Fruit fly (Drosophila melanogaster) whole organism, embryonic: ENCODE data around the gene MtnD.

Source experiments
- Atf-2 ChIP-seq: fragments of 200-800 bp; sonication (Bioruptor generic); optimal IDR thresholded peaks from 2 replicates; lab custom pipeline; 2016; ENCODE audit warnings: missing biosample characterization, missing genetic modification characterization
- Atf3 ChIP-seq: fragments of 200-800 bp; sonication (Bioruptor generic); optimal IDR thresholded peaks from 3 replicates; lab custom pipeline; 2016; ENCODE audit warnings: missing biosample characterization, missing genetic modification characterization
- Atf6 ChIP-seq: fragments of 200-800 bp; sonication (Bioruptor generic); IDR thresholded peaks from 2 replicates; pipeline ENCODE4 v1.3.6; 2022; ENCODE audit warnings: missing biosample characterization, missing genetic modification characterization
- Awh ChIP-seq: fragments of 200-800 bp; sonication (Bioruptor generic); IDR thresholded peaks from 2 replicates; pipeline ENCODE4, ENCODE4 v1.3.6; 2022; ENCODE audit warnings: missing biosample characterization, missing genetic modification characterization
- Bteb2 ChIP-seq: fragments of 200-800 bp; sonication (Bioruptor generic); optimal IDR thresholded peaks from 2 replicates; lab custom pipeline; 2016; ENCODE audit warnings: missing biosample characterization, missing genetic modification characterization
- CG12391 ChIP-seq: fragments of 200-800 bp; sonication (Bioruptor generic); optimal IDR thresholded peaks from 3 replicates; lab custom pipeline; 2018; ENCODE audit warnings: missing biosample characterization, mild to moderate bottlenecking, missing genetic modification characterization, moderate library complexity
- CG14014 ChIP-seq: fragments of 200-800 bp; sonication (Bioruptor generic); IDR thresholded peaks from 2 replicates; pipeline ENCODE4 v1.3.6; 2022; ENCODE audit warnings: missing biosample characterization, missing genetic modification characterization
- CG14860 ChIP-seq: fragments of 200-800 bp; sonication (Bioruptor generic); IDR thresholded peaks from 3 replicates; pipeline ENCODE4 v1.3.6; 2022; ENCODE audit warnings: missing biosample characterization, missing genetic modification characterization; ENCODE audit not compliant: partially characterized antibody
- CG1603 ChIP-seq: fragments of 200-800 bp; sonication (Bioruptor generic); optimal IDR thresholded peaks from 2 replicates; lab custom pipeline; 2019; ENCODE audit warnings: missing biosample characterization, mild to moderate bottlenecking, missing genetic modification characterization, moderate library complexity
- CG1647 ChIP-seq: fragments of 200-800 bp; sonication (Bioruptor generic); optimal IDR thresholded peaks from 3 replicates; lab custom pipeline; 2016; ENCODE audit warnings: missing biosample characterization, missing genetic modification characterization
- CG16779 ChIP-seq: fragments of 200-800 bp; sonication (Bioruptor generic); IDR thresholded peaks from 2 replicates; pipeline ENCODE4 v1.3.6; 2022; ENCODE audit warnings: missing biosample characterization, missing genetic modification characterization
- CG17186 ChIP-seq: fragments of 200-800 bp; sonication (Bioruptor generic); optimal IDR thresholded peaks from 3 replicates; lab custom pipeline; 2017; ENCODE audit warnings: missing biosample characterization, missing genetic modification reagents, missing genetic modification characterization
- CG18619 ChIP-seq: fragments of 200-800 bp; sonication (Bioruptor generic); optimal IDR thresholded peaks from 3 replicates; lab custom pipeline; 2017; ENCODE audit warnings: missing biosample characterization, mild to moderate bottlenecking, missing genetic modification characterization
- CG2712 ChIP-seq: fragments of 200-800 bp; optimal IDR thresholded peaks from 3 replicates; lab custom pipeline; 2019; ENCODE audit warnings: missing biosample characterization, mild to moderate bottlenecking, missing genetic modification characterization, moderate library complexity
- CG30020 ChIP-seq: fragments of 200-800 bp; optimal IDR thresholded peaks from 2 replicates; lab custom pipeline; 2019; ENCODE audit warnings: missing biosample characterization, mild to moderate bottlenecking, missing genetic modification characterization, moderate library complexity
- CG33557 ChIP-seq: fragments of 200-800 bp; sonication (Bioruptor generic); optimal IDR thresholded peaks from 2 replicates; lab custom pipeline; 2019; ENCODE audit warnings: missing biosample characterization, mild to moderate bottlenecking, missing genetic modification characterization, moderate library complexity
- CG3407 ChIP-seq: fragments of 200-800 bp; sonication (Bioruptor generic); optimal IDR thresholded peaks from 2 replicates; lab custom pipeline; 2018; ENCODE audit warnings: missing biosample characterization, mild to moderate bottlenecking, missing genetic modification characterization
- CG34422 ChIP-seq: fragments of 200-800 bp; sonication (Bioruptor generic); IDR thresholded peaks from 3 replicates; pipeline ENCODE4 v1.3.6; 2022; ENCODE audit warnings: missing biosample characterization, missing genetic modification characterization
- CG43689 ChIP-seq: fragments of 200-800 bp; sonication (Bioruptor generic); IDR thresholded peaks from 2 replicates; pipeline ENCODE4 v1.3.6; 2022; ENCODE audit warnings: missing biosample characterization, missing genetic modification characterization
- CG4707 ChIP-seq: fragments of 200-800 bp; sonication (Bioruptor generic); optimal IDR thresholded peaks from 2 replicates; lab custom pipeline; 2018; ENCODE audit warnings: missing biosample characterization, mild to moderate bottlenecking, missing genetic modification characterization, moderate library complexity
- CG4820 ChIP-seq: fragments of 200-800 bp; sonication (Bioruptor generic); optimal IDR thresholded peaks from 3 replicates; lab custom pipeline; 2016; ENCODE audit warnings: missing biosample characterization, missing genetic modification characterization
- CG7556 ChIP-seq: fragments of 200-800 bp; sonication (Bioruptor generic); optimal IDR thresholded peaks from 2 replicates; lab custom pipeline; 2017; ENCODE audit warnings: missing biosample characterization, mild to moderate bottlenecking, missing genetic modification characterization
- CG8089 ChIP-seq: fragments of 200-800 bp; sonication (Bioruptor generic); optimal IDR thresholded peaks from 3 replicates; lab custom pipeline; 2016; ENCODE audit warnings: missing biosample characterization, missing genetic modification characterization
- CHES-1-like ChIP-seq: fragments of 200-800 bp; sonication (Bioruptor generic); optimal IDR thresholded peaks from 2 replicates; lab custom pipeline; 2016; ENCODE audit warnings: missing biosample characterization, missing genetic modification characterization
- Fer3 ChIP-seq: fragments of 200-800 bp; sonication (Bioruptor generic); optimal IDR thresholded peaks from 2 replicates; lab custom pipeline; 2018; ENCODE audit warnings: missing biosample characterization, mild to moderate bottlenecking, missing genetic modification characterization, moderate library complexity
- Gsc ChIP-seq: fragments of 200-800 bp; sonication (Bioruptor generic); IDR thresholded peaks from 2 replicates; pipeline ENCODE4 v1.3.6; 2022; ENCODE audit warnings: missing biosample characterization, missing genetic modification characterization
- HLH54F ChIP-seq: fragments of 200-800 bp; sonication (Bioruptor generic); optimal IDR thresholded peaks from 3 replicates; lab custom pipeline; 2016; ENCODE audit warnings: missing biosample characterization, missing genetic modification characterization
- Hand ChIP-seq: fragments of 200-800 bp; sonication (Bioruptor generic); optimal IDR thresholded peaks from 2 replicates; lab custom pipeline; 2017; ENCODE audit warnings: mild to moderate bottlenecking, missing biosample characterization, missing genetic modification reagents, missing genetic modification characterization
- Hr3 ChIP-seq: fragments of 200-800 bp; sonication (Bioruptor generic); optimal IDR thresholded peaks from 3 replicates; lab custom pipeline; 2016; ENCODE audit warnings: missing biosample characterization, missing genetic modification characterization
- Jarid2 ChIP-seq: fragments of 200-800 bp; sonication (Bioruptor generic); optimal IDR thresholded peaks from 3 replicates; lab custom pipeline; 2017; ENCODE audit warnings: mild to moderate bottlenecking, missing biosample characterization, missing genetic modification reagents, missing genetic modification characterization
- Lpt ChIP-seq: fragments of >200 bp; optimal IDR thresholded peaks from 2 replicates; lab custom pipeline; 2018; ENCODE audit warnings: missing biosample characterization, missing genetic modification characterization
- Mad ChIP-seq: fragments of 200-800 bp; sonication (Bioruptor generic); optimal IDR thresholded peaks from 2 replicates; lab custom pipeline; 2016; ENCODE audit warnings: missing biosample characterization, missing genetic modification characterization
- Med ChIP-seq: fragments of 200-800 bp; sonication (Bioruptor generic); peaks from one replicate; lab custom pipeline; 2016; ENCODE audit warnings: missing biosample characterization, missing genetic modification characterization, mild to moderate bottlenecking, inconsistent platforms, moderate library complexity
- Neu2 ChIP-seq: fragments of 200-800 bp; sonication (Bioruptor generic); optimal IDR thresholded peaks from 3 replicates; lab custom pipeline; 2016; ENCODE audit warnings: missing biosample characterization, missing genetic modification characterization, borderline replicate concordance
- PHDP ChIP-seq: fragments of 200-800 bp; sonication (Bioruptor generic); optimal IDR thresholded peaks from 3 replicates; lab custom pipeline; 2018; ENCODE audit warnings: missing biosample characterization, mild to moderate bottlenecking, missing genetic modification characterization, moderate library complexity
- Pdp1 ChIP-seq, 2 experiments: fragments of 200-800 bp; sonication (Bioruptor generic); optimal IDR thresholded peaks; 3 replicates each; lab custom pipeline; 2016; ENCODE audit warnings: missing biosample characterization in 2 of 2, missing genetic modification characterization in 2 of 2, mild to moderate bottlenecking in 1 of 2, moderate library complexity in 1 of 2
- Poxn ChIP-seq: fragments of 200-800 bp; sonication (Bioruptor generic); IDR thresholded peaks from 2 replicates; pipeline ENCODE4 v1.3.6; 2022; ENCODE audit warnings: missing biosample characterization, missing genetic modification characterization
- Side ChIP-seq: fragments of 200-800 bp; sonication (Bioruptor generic); optimal IDR thresholded peaks from 2 replicates; lab custom pipeline; 2016; ENCODE audit warnings: missing biosample characterization, missing genetic modification characterization
- abd-A ChIP-seq: fragments of 200-800 bp; sonication (Bioruptor generic); optimal IDR thresholded peaks from 3 replicates; lab custom pipeline; 2019; ENCODE audit warnings: missing biosample characterization, mild to moderate bottlenecking, missing genetic modification characterization, moderate library complexity
- amos ChIP-seq: fragments of 200-800 bp; sonication (Bioruptor generic); IDR thresholded peaks from 2 replicates; pipeline ENCODE4 v1.3.6; 2022; ENCODE audit warnings: missing biosample characterization, missing genetic modification characterization; ENCODE audit not compliant: partially characterized antibody
- az2 ChIP-seq: fragments of 200-800 bp; sonication (Bioruptor generic); optimal IDR thresholded peaks from 3 replicates; lab custom pipeline; 2016; ENCODE audit warnings: missing biosample characterization, missing genetic modification characterization
- btn ChIP-seq: fragments of 200-800 bp; sonication (Bioruptor generic); optimal IDR thresholded peaks from 2 replicates; lab custom pipeline; 2016; ENCODE audit warnings: missing biosample characterization, missing genetic modification characterization
- dpn ChIP-seq, 2 experiments: fragments of 200-800 bp; sonication (Bioruptor generic); optimal IDR thresholded peaks; 3 replicates each; lab custom pipeline; 2016; ENCODE audit warnings: missing biosample characterization in 2 of 2, missing genetic modification characterization in 2 of 2
- ems ChIP-seq: fragments of 200-800 bp; sonication (Bioruptor generic); optimal IDR thresholded peaks from 3 replicates; lab custom pipeline; 2016; ENCODE audit warnings: missing biosample characterization, missing genetic modification characterization
- esg ChIP-seq: fragments of 200-800 bp; sonication (Bioruptor generic); conservative IDR thresholded peaks from 2 replicates; pipeline ENCODE4 v1.3.6; 2022; ENCODE audit warnings: missing biosample characterization, missing genetic modification characterization
- her ChIP-seq: fragments of 200-800 bp; sonication (Bioruptor generic); optimal IDR thresholded peaks from 2 replicates; lab custom pipeline; 2016; ENCODE audit warnings: missing biosample characterization, missing genetic modification characterization
- phol ChIP-seq: fragments of 200-800 bp; sonication (Bioruptor generic); optimal IDR thresholded peaks from 3 replicates; lab custom pipeline; 2018; ENCODE audit warnings: missing biosample characterization, mild to moderate bottlenecking, missing genetic modification characterization, moderate library complexity
- sd ChIP-seq: fragments of 200-800 bp; sonication (Bioruptor generic); optimal IDR thresholded peaks from 3 replicates; lab custom pipeline; 2018; ENCODE audit warnings: missing biosample characterization, mild to moderate bottlenecking, missing genetic modification characterization, moderate library complexity
- tio ChIP-seq: fragments of 200-800 bp; sonication (Bioruptor generic); optimal IDR thresholded peaks from 2 replicates; lab custom pipeline; 2017; ENCODE audit warnings: missing biosample characterization, missing genetic modification characterization, inconsistent platforms

The MtnD gene

dm6 chr3R:20557415-20558105, 22.8 kb downstream of the MtnD start, which contains the start of the genes DPCoAC and CG5180 (continued):
- TF ChIP-seq CG43689 (GFP tag; lab: Robert Waterston, UW), result 0 out of 2 replicates have a peak, but pooled peaks have one; percentile 33
- TF ChIP-seq CG14860, result peak; percentile 39; the same call in 1 of the 3 replicates
- no peak for TF ChIP-seq Poxn
- TF ChIP-seq amos (GFP tag; lab: Robert Waterston, UW), result peak; percentile 78
- peak; percentile 69 for TF ChIP-seq Awh (GFP tag; lab: Robert Waterston, UW)
- peak; percentile 64 for TF ChIP-seq HLH54F
- TF ChIP-seq CG34422 (GFP tag; lab: Robert Waterston, UW), result peak; percentile 75
- peak; percentile 41 for TF ChIP-seq az2 (GFP tag; lab: Kevin White, UChicago)
- peak; percentile 33 for TF ChIP-seq CG18619 (GFP tag; lab: Kevin White, UChicago)
- peak; percentile 71 for TF ChIP-seq esg (GFP tag; lab: Robert Waterston, UW)
- peak; percentile 68 to 73 for TF ChIP-seq dpn (GFP tag; optimal IDR thresholded peaks at IDR 0.05; lab: Kevin White, UChicago)
- peak; percentile 19 for TF ChIP-seq Side
- TF ChIP-seq CG3407 (GFP tag; lab: Kevin White, UChicago), result no peak
- TF ChIP-seq Mad (GFP tag; lab: Kevin White, UChicago), result peak; percentile 60
- TF ChIP-seq abd-A, result peak; percentile 34
- TF ChIP-seq CG4820, result peak; percentile 8
- peak; percentile 43 for TF ChIP-seq CG2712 (tag; lab: Kevin White, UChicago)
- TF ChIP-seq CG14014 (GFP tag; lab: Robert Waterston, UW), result peak; percentile 78
- TF ChIP-seq CHES-1-like (GFP tag; lab: Kevin White, UChicago), result peak; percentile 68
- peak; percentile 32; the same call in 1 of the 2 replicates for TF ChIP-seq Atf6
- peak; percentile 32 for TF ChIP-seq CG30020 (tag; lab: Kevin White, UChicago)
- peak; percentile 58 to 59 for TF ChIP-seq Pdp1 (GFP tag; optimal IDR thresholded peaks at IDR 0.05; lab: Kevin White, UChicago)
- TF ChIP-seq Neu2 (GFP tag; lab: Kevin White, UChicago), result no peak
- TF ChIP-seq Atf-2 (GFP tag; lab: Kevin White, UChicago), result peak; percentile 39
- TF ChIP-seq Fer3 (tag; lab: Kevin White, UChicago), result peak; percentile 54
- no peak for TF ChIP-seq Gsc (GFP tag; lab: Robert Waterston, UW)
- no peak for TF ChIP-seq btn
- peak; percentile 89 for TF ChIP-seq CG1603 (tag; lab: Kevin White, UChicago)
- TF ChIP-seq CG4707 (GFP tag; lab: Kevin White, UChicago), result peak; percentile 60
- TF ChIP-seq CG7556 (GFP tag; lab: Kevin White, UChicago), result peak; percentile 36
- peak; percentile 46 for TF ChIP-seq PHDP (tag; lab: Kevin White, UChicago)
- peak; percentile 61 for TF ChIP-seq Hr3 (GFP tag; lab: Kevin White, UChicago)
- peak; percentile 60 for TF ChIP-seq CG12391
- TF ChIP-seq CG16779 (GFP tag; lab: Robert Waterston, UW), result peak; percentile 79
- peak; percentile 33 for TF ChIP-seq ems (GFP tag; lab: Kevin White, UChicago)
- peak; percentile 53 for TF ChIP-seq Jarid2
- peak; percentile 17 for TF ChIP-seq CG8089 (GFP tag; lab: Kevin White, UChicago)
- TF ChIP-seq CG1647 (GFP tag; lab: Kevin White, UChicago), result peak; percentile 75
- TF ChIP-seq tio (GFP tag; lab: Kevin White, UChicago), result peak; percentile 64
- TF ChIP-seq her (GFP tag; lab: Kevin White, UChicago), result peak; percentile 51
- TF ChIP-seq phol (tag; lab: Kevin White, UChicago), result peak; percentile 67
- TF ChIP-seq Lpt, result no peak
- peak; percentile 14 for TF ChIP-seq Atf3
- TF ChIP-seq CG17186, result peak; percentile 71
- TF ChIP-seq Med (GFP tag; lab: Kevin White, UChicago), result peak; percentile 95
- TF ChIP-seq Hand (GFP tag; lab: Kevin White, UChicago), result peak; percentile 15
- peak; percentile 16 for TF ChIP-seq CG33557 (GFP tag; lab: Kevin White, UChicago)
- TF ChIP-seq Bteb2 (GFP tag; lab: Kevin White, UChicago), result peak; percentile 37
- TF ChIP-seq sd (tag; lab: Kevin White, UChicago), result no peak
